Worm (Caenorhabditis elegans) whole organism, L4 larva: Measurements from ENCODE around the gene M05D6.1.
A peak's percentile ranks its signal among the peaks of the same experiment; 100 is the strongest.

Experiments
- F10B5.3 ChIP-seq: sonication (generic microtip); optimal IDR thresholded peaks from 2 replicates; lab custom pipeline; 2016; ENCODE audit warnings: mild to moderate bottlenecking, missing genetic modification characterization, missing compliant biosample characterization
- R02D3.7 ChIP-seq: fragments of 150-350 bp; sonication (generic microtip); optimal IDR thresholded peaks from 3 replicates; lab custom pipeline; 2014; ENCODE audit warnings: missing biosample characterization, missing genetic modification characterization
- T20F7.1 ChIP-seq: fragments of 200-800 bp; sonication (Bioruptor generic); optimal IDR thresholded peaks from 2 replicates; lab custom pipeline; 2018; ENCODE audit warnings: mild to moderate bottlenecking, missing genetic modification characterization, missing compliant biosample characterization
- T26A8.4 ChIP-seq: fragments of 200-800 bp; sonication (Bioruptor generic); IDR thresholded peaks from 2 replicates; pipeline ENCODE4 v1.3.6; 2022; ENCODE audit warnings: missing genetic modification characterization, missing compliant biosample characterization
- Y48G9A.11 ChIP-seq: fragments of 200-800 bp; sonication (Bioruptor generic); IDR thresholded peaks from 2 replicates; pipeline ENCODE4 v1.3.6; 2022; ENCODE audit warnings: missing genetic modification reagents, missing genetic modification characterization, missing compliant biosample characterization
- Y5F2A.4 ChIP-seq: fragments of 200-800 bp; sonication (Bioruptor generic); optimal IDR thresholded peaks from 2 replicates; lab custom pipeline; 2018; ENCODE audit warnings: mild to moderate bottlenecking, missing genetic modification characterization, missing compliant biosample characterization
- aha-1 ChIP-seq: fragments of 150-350 bp; peaks from one replicate; lab custom pipeline; 2014; ENCODE audit warnings: missing biosample characterization, missing genetic modification characterization
- ceh-20 ChIP-seq: fragments of 200-800 bp; sonication (Bioruptor generic); IDR thresholded peaks from 2 replicates; pipeline ENCODE4 v1.3.6; 2022; ENCODE audit warnings: missing genetic modification reagents, missing genetic modification characterization, missing compliant biosample characterization
- ceh-82 ChIP-seq: sonication (generic microtip); optimal IDR thresholded peaks from 2 replicates; lab custom pipeline; 2017; ENCODE audit warnings: missing biosample characterization, missing genetic modification characterization
- cey-2 ChIP-seq: sonication (generic microtip); optimal IDR thresholded peaks from 3 replicates; lab custom pipeline; 2017; ENCODE audit warnings: missing genetic modification characterization, mild to moderate bottlenecking, missing compliant biosample characterization, antibody characterized with exemption, borderline replicate concordance; ENCODE audit not compliant: insufficient read depth
- daf-16 ChIP-seq, 3 experiments: sonication (generic microtip); optimal IDR thresholded peaks; 2 replicates each; lab custom pipeline; 2016 to 2017; ENCODE audit warnings: missing genetic modification characterization in 3 of 3, missing genetic modification reagents in 3 of 3, mild to moderate bottlenecking in 2 of 3, missing compliant biosample characterization in 2 of 3, missing biosample characterization in 1 of 3, moderate library complexity in 1 of 3
- daf-8 ChIP-seq: fragments of 200-800 bp; sonication (Bioruptor generic); IDR thresholded peaks from 2 replicates; pipeline ENCODE4 v1.3.6; 2022; ENCODE audit warnings: missing genetic modification characterization, missing compliant biosample characterization
- dmd-6 ChIP-seq: fragments of 200-800 bp; sonication (Bioruptor generic); IDR thresholded peaks from 2 replicates; pipeline ENCODE4 v1.3.6; 2022; ENCODE audit warnings: missing genetic modification reagents, missing genetic modification characterization, missing compliant biosample characterization
- dmd-8 ChIP-seq: fragments of 200-800 bp; sonication (Bioruptor generic); IDR thresholded peaks from 2 replicates; pipeline ENCODE4 v1.3.6; 2022; ENCODE audit warnings: missing genetic modification characterization, missing compliant biosample characterization
- dpl-1 ChIP-seq: fragments of 150-350 bp; optimal IDR thresholded peaks from 2 replicates; lab custom pipeline; 2014; ENCODE audit warnings: missing biosample characterization, missing genetic modification reagents, missing genetic modification characterization
- duxl-1 ChIP-seq: sonication (generic microtip); optimal IDR thresholded peaks from 2 replicates; lab custom pipeline; 2016; ENCODE audit warnings: mild to moderate bottlenecking, missing genetic modification characterization, moderate library complexity, missing compliant biosample characterization; ENCODE audit not compliant: poor library complexity
- dve-1 ChIP-seq: sonication (generic microtip); optimal IDR thresholded peaks from 2 replicates; lab custom pipeline; 2017; ENCODE audit warnings: antibody characterized with exemption, mild to moderate bottlenecking, missing genetic modification characterization, missing compliant biosample characterization; ENCODE audit not compliant: insufficient read depth
- hif-1 ChIP-seq, 2 experiments: sonication (generic microtip); optimal IDR thresholded peaks; 2 replicates each; lab custom pipeline; 2016 to 2017; ENCODE audit warnings: missing compliant biosample characterization in 2 of 2, missing genetic modification characterization in 2 of 2, missing genetic modification reagents in 2 of 2, missing genotype in 2 of 2, mild to moderate bottlenecking in 1 of 2
- hlh-11 ChIP-seq: fragments of 200-800 bp; sonication (Bioruptor generic); optimal IDR thresholded peaks from 2 replicates; lab custom pipeline; 2018; ENCODE audit warnings: mild to moderate bottlenecking, missing genetic modification characterization, missing compliant biosample characterization
- hlh-30 ChIP-seq: sonication (generic microtip); optimal IDR thresholded peaks from 2 replicates; lab custom pipeline; 2017; ENCODE audit warnings: antibody characterized with exemption, mild to moderate bottlenecking, missing genetic modification characterization, missing compliant biosample characterization; ENCODE audit not compliant: insufficient read depth
- lsy-2 ChIP-seq, 2 experiments: fragments of 150-350 bp in 1 of 2; sonication (generic microtip) in 1 of 2; optimal IDR thresholded peaks; 2 replicates each; lab custom pipeline; 2014 to 2017; ENCODE audit warnings: missing biosample characterization in 2 of 2, missing genetic modification characterization in 2 of 2
- mdl-1 ChIP-seq, 2 experiments: fragments of 150-350 bp in 1 of 2; sonication (generic microtip) in 1 of 2; optimal IDR thresholded peaks; 2 replicates each; lab custom pipeline; 2014 to 2017; ENCODE audit warnings: missing biosample characterization in 2 of 2, missing genetic modification characterization in 2 of 2
- mdt-29 ChIP-seq: fragments of 200-800 bp; sonication (Bioruptor generic); IDR thresholded peaks from 2 replicates; pipeline ENCODE4 v1.3.6; 2022; ENCODE audit warnings: missing genetic modification reagents, missing genetic modification characterization, missing compliant biosample characterization
- mep-1 ChIP-seq: fragments of 150-350 bp; sonication (generic microtip); optimal IDR thresholded peaks from 3 replicates; lab custom pipeline; 2014; ENCODE audit warnings: missing biosample characterization, missing genetic modification characterization
- nhr-102 ChIP-seq: sonication (generic microtip); optimal IDR thresholded peaks from 2 replicates; lab custom pipeline; 2016; ENCODE audit warnings: mild to moderate bottlenecking, missing genetic modification characterization, moderate library complexity, missing compliant biosample characterization
- nhr-111 ChIP-seq: fragments of 200-800 bp; sonication (Bioruptor generic); optimal IDR thresholded peaks from 2 replicates; lab custom pipeline; 2018; ENCODE audit warnings: mild to moderate bottlenecking, missing genetic modification characterization, missing compliant biosample characterization
- nhr-25 ChIP-seq: sonication (generic microtip); optimal IDR thresholded peaks from 2 replicates; lab custom pipeline; 2017; ENCODE audit warnings: missing genetic modification characterization, mild to moderate bottlenecking, missing compliant biosample characterization, antibody characterized with exemption, moderate library complexity, borderline replicate concordance; ENCODE audit not compliant: insufficient read depth
- nhr-28 ChIP-seq: fragments of 150-350 bp; optimal IDR thresholded peaks from 2 replicates; lab custom pipeline; 2014; ENCODE audit warnings: missing biosample characterization, missing genetic modification characterization
- nhr-48 ChIP-seq: sonication (generic microtip); optimal IDR thresholded peaks from 2 replicates; lab custom pipeline; 2016; ENCODE audit warnings: mild to moderate bottlenecking, missing genetic modification characterization, missing compliant biosample characterization
- nhr-77 ChIP-seq: fragments of 150-350 bp; optimal IDR thresholded peaks from 2 replicates; lab custom pipeline; 2014; ENCODE audit warnings: missing biosample characterization, missing genetic modification characterization
- php-3 ChIP-seq: fragments of 200-800 bp; sonication (Bioruptor generic); IDR thresholded peaks from 2 replicates; pipeline ENCODE4 v1.3.6; 2022; ENCODE audit warnings: missing genetic modification reagents, missing genetic modification characterization, missing compliant biosample characterization
- pqm-1 ChIP-seq: sonication (generic microtip); optimal IDR thresholded peaks from 2 replicates; lab custom pipeline; 2017; ENCODE audit warnings: missing biosample characterization, missing genetic modification characterization
- tra-1 ChIP-seq: fragments of 200-800 bp; sonication (Bioruptor generic); IDR thresholded peaks from 2 replicates; pipeline ENCODE4 v1.3.6; 2022; ENCODE audit warnings: missing genetic modification reagents, missing genetic modification characterization, missing compliant biosample characterization
- unc-62 ChIP-seq, 3 experiments: fragments of 150-350 bp in 1 of 3; sonication (generic microtip); optimal IDR thresholded peaks in 2 of 3; peaks in 1 of 3; 1 replicate in 1 of 3; 2 replicates in 2 of 3; lab custom pipeline; 2014 to 2017; ENCODE audit warnings: missing biosample characterization in 3 of 3, missing genetic modification characterization in 3 of 3, missing genetic modification reagents in 3 of 3, missing genotype in 1 of 3
- ztf-7 ChIP-seq: fragments of 150-350 bp; optimal IDR thresholded peaks from 2 replicates; lab custom pipeline; 2014; ENCODE audit warnings: missing biosample characterization, missing genetic modification characterization

M05D6.1 gene

ce11 chrII:8496184-8496583 lies 21.0 kb upstream of the M05D6.1 start:
- TF ChIP-seq hlh-11 (tag; lab: Kevin White, UChicago) (peak; percentile 29), mdt-29 (GFP tag; lab: Robert Waterston, UW) (no peak), hif-1 (tag; optimal IDR thresholded peaks at IDR 0.05; lab: Kevin White, UChicago) (peak in 1 of 2 experiments; percentile 0), hlh-30 (peak; percentile 45), daf-16 (GFP tag; optimal IDR thresholded peaks at IDR 0.05; lab: Kevin White, UChicago) (peak in 1 of 2 experiments; percentile 65), daf-16 (tag; optimal IDR thresholded peaks at IDR 0.05; lab: Kevin White, UChicago) (no peak)
- TF ChIP-seq, all 104 proteins: peak for 4

- TF ChIP-seq daf-8 (no peak), unc-62 (GFP tag; optimal IDR thresholded peaks at IDR 0.05 in 1 of 2; lab: Kevin White, UChicago) (peak in 1 of 2 experiments; percentile 80), unc-62 (tag; optimal IDR thresholded peaks at IDR 0.05; lab: Kevin White, UChicago) (no peak), hlh-30 (no peak), pqm-1 (tag; lab: Kevin White, UChicago) (no peak)
Measured at ce11 chrII:8494228-8494717, 19.1 kb upstream of the M05D6.1 start, which contains the start of gene M05D6.9. M05D6.9 (plus strand) TSS chrII:8494278.

ce11 chrII:8488123-8488522 lies 12.9 kb upstream of the M05D6.1 start:
- TF ChIP-seq R02D3.7 = no peak
- TF ChIP-seq aha-1 (tag; lab: Kevin White, UChicago) = peak; percentile 53
- TF ChIP-seq dmd-8 (GFP tag; lab: Robert Waterston, UW) = no peak
- TF ChIP-seq unc-62 (GFP tag; optimal IDR thresholded peaks at IDR 0.05 in 1 of 2; lab: Kevin White, UChicago) = peak in 1 of 2 experiments; percentile 63
- TF ChIP-seq unc-62 (tag; optimal IDR thresholded peaks at IDR 0.05; lab: Kevin White, UChicago) = no peak
- TF ChIP-seq F10B5.3 (tag; lab: Kevin White, UChicago) = no peak
- no peak for TF ChIP-seq nhr-111 (GFP tag; lab: Kevin White, UChicago)

- TF ChIP-seq dve-1 (tag; lab: Kevin White, UChicago) (peak; percentile 92), Y5F2A.4 (GFP tag; lab: Kevin White, UChicago) (no peak), mep-1 (peak; percentile 81), ztf-7 (peak; percentile 94), nhr-28 (tag; lab: Kevin White, UChicago) (peak; percentile 98), aha-1 (tag; lab: Kevin White, UChicago) (peak; percentile 43), nhr-77 (peak; percentile 64), T26A8.4 (no peak), duxl-1 (no peak), dpl-1 (GFP tag; lab: Kevin White, UChicago) (no peak), hif-1 (tag; optimal IDR thresholded peaks at IDR 0.05; lab: Kevin White, UChicago) (peak; percentile 42 to 94), tra-1 (GFP tag; lab: Robert Waterston, UW) (peak; percentile 36; the same call in 1 of the 2 replicates), pqm-1 (tag; lab: Kevin White, UChicago) (peak; percentile 85), dmd-6 (GFP tag; lab: Robert Waterston, UW) (peak; percentile 90), Y48G9A.11 (GFP tag; lab: Robert Waterston, UW) (no peak), nhr-48 (tag; lab: Kevin White, UChicago) (peak; percentile 80), php-3 (GFP tag; lab: Robert Waterston, UW) (peak; percentile 87), hlh-11 (tag; lab: Kevin White, UChicago) (peak; percentile 68), ceh-20 (no peak), mdl-1 (tag; optimal IDR thresholded peaks at IDR 0.05; lab: Kevin White, UChicago) (peak in 1 of 2 experiments; percentile 19), T20F7.1 (GFP tag; lab: Kevin White, UChicago) (peak; percentile 45), hlh-30 (peak; percentile 73), nhr-25 (peak; percentile 22), cey-2 (tag; lab: Kevin White, UChicago) (peak; percentile 42), nhr-102 (tag; lab: Kevin White, UChicago) (peak; percentile 42), ceh-82 (tag; lab: Kevin White, UChicago) (no peak), lsy-2 (tag; optimal IDR thresholded peaks at IDR 0.05; lab: Kevin White, UChicago) (peak in 1 of 2 experiments; percentile 67), daf-16 (GFP tag; optimal IDR thresholded peaks at IDR 0.05; lab: Kevin White, UChicago) (no peak), daf-16 (tag; optimal IDR thresholded peaks at IDR 0.05; lab: Kevin White, UChicago) (peak; percentile 72)
Measured at ce11 chrII:8485603-8486002, 10.4 kb upstream of the M05D6.1 start, which contains the start of gene gbh-2. gbh-2 (plus strand) TSS chrII:8485879.
